Worm (Caenorhabditis elegans) whole organism, early embryonic: ENCODE data around the gene nas-17.

Experiments
- B0310.2 ChIP-seq: sonication (generic microtip); optimal IDR thresholded peaks from 2 replicates; lab custom pipeline; 2016; ENCODE audit warnings: mild to moderate bottlenecking, missing genetic modification characterization, missing compliant biosample characterization
- F13C5.2 ChIP-seq: sonication (generic microtip); optimal IDR thresholded peaks from 2 replicates; lab custom pipeline; 2017; ENCODE audit warnings: mild to moderate bottlenecking, missing genetic modification characterization, inconsistent platforms, missing compliant biosample characterization
- aly-1 ChIP-seq: sonication (generic microtip); optimal IDR thresholded peaks from 2 replicates; lab custom pipeline; 2016; ENCODE audit warnings: missing genetic modification characterization, missing compliant biosample characterization
- ama-1 ChIP-seq: fragments of 150-350 bp; optimal IDR thresholded peaks from 2 replicates; lab custom pipeline; 2014
- ceh-13 ChIP-seq: fragments of 200-800 bp; sonication (Bioruptor generic); optimal IDR thresholded peaks from 2 replicates; lab custom pipeline; 2018; ENCODE audit warnings: mild to moderate bottlenecking, missing genetic modification characterization, missing compliant biosample characterization
- ceh-36 ChIP-seq: sonication (generic microtip); optimal IDR thresholded peaks from 2 replicates; lab custom pipeline; 2016; ENCODE audit warnings: missing genetic modification characterization, inconsistent platforms, missing compliant biosample characterization
- ets-7 ChIP-seq: sonication (generic microtip); optimal IDR thresholded peaks from 2 replicates; lab custom pipeline; 2016; ENCODE audit warnings: missing genotype, missing genetic modification characterization, missing compliant biosample characterization
- flt-1 ChIP-seq: fragments of 200-800 bp; sonication (Bioruptor generic); IDR thresholded peaks from 2 replicates; pipeline ENCODE4 v1.3.6; 2022; ENCODE audit warnings: missing genetic modification characterization, missing compliant biosample characterization
- hmbx-1 ChIP-seq: sonication (generic microtip); optimal IDR thresholded peaks from 2 replicates; lab custom pipeline; 2016; ENCODE audit warnings: mild to moderate bottlenecking, missing genetic modification characterization, missing compliant biosample characterization
- hmg-4 ChIP-seq: fragments of 200-800 bp; sonication (Bioruptor generic); optimal IDR thresholded peaks from 2 replicates; lab custom pipeline; 2018; ENCODE audit warnings: mild to moderate bottlenecking, missing genetic modification characterization, missing compliant biosample characterization
- hnd-1 ChIP-seq: sonication (generic microtip); optimal IDR thresholded peaks from 2 replicates; lab custom pipeline; 2016; ENCODE audit warnings: missing genetic modification characterization, missing compliant biosample characterization
- pes-1 ChIP-seq: fragments of 200-800 bp; sonication (Bioruptor generic); IDR thresholded peaks from 2 replicates; pipeline ENCODE4 v1.3.6; 2022; ENCODE audit warnings: missing genetic modification reagents, missing genetic modification characterization, missing compliant biosample characterization
- scrt-1 ChIP-seq: fragments of 200-800 bp; sonication (Bioruptor generic); IDR thresholded peaks from 2 replicates; pipeline ENCODE4 v1.3.6; 2022; ENCODE audit warnings: missing genetic modification characterization, missing compliant biosample characterization
- sea-1 ChIP-seq: fragments of 200-800 bp; sonication (Bioruptor generic); conservative IDR thresholded peaks from 2 replicates; pipeline ENCODE4 v1.3.6; 2022; ENCODE audit warnings: missing genetic modification characterization, missing compliant biosample characterization
- tbx-11 ChIP-seq: fragments of 200-800 bp; sonication (Bioruptor generic); IDR thresholded peaks from 2 replicates; pipeline ENCODE4 v1.3.6; 2022; ENCODE audit warnings: missing genetic modification characterization, missing compliant biosample characterization
- tbx-37 ChIP-seq: fragments of 200-800 bp; sonication (Bioruptor generic); conservative IDR thresholded peaks from 2 replicates; pipeline ENCODE4 v1.3.6; 2022; ENCODE audit warnings: missing genetic modification reagents, missing genetic modification characterization, missing compliant biosample characterization
- tra-4 ChIP-seq: sonication (generic microtip); optimal IDR thresholded peaks from 2 replicates; lab custom pipeline; 2017; ENCODE audit warnings: missing genetic modification characterization, missing compliant biosample characterization

nas-17 gene

DNA sequence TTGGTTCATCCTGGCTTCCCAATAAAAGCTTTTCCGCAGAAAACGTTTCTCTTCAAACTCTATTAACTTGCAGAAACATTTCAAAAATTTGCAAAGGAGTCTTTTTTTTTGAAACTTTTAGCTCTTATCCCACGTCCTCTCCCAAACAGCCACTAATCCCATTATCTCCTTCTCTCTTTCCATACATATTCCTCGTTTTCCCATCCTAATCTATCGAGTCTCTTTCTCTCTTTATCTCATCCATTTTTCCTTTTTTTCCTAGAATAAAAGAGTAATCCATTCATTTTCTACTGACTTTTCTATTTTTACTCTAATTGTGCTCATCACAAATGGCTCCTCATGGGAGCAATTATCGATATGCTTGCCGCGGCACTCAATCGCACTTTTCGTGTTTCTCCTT lies 30.0 kb downstream of the nas-17 start:
- TF ChIP-seq hnd-1 (no peak), scrt-1 (GFP tag; lab: Robert Waterston, UW) (no peak), hmbx-1 (tag; lab: Kevin White, UChicago) (no peak), B0310.2 (tag; lab: Kevin White, UChicago) (no peak), ceh-36 (tag; lab: Kevin White, UChicago) (no peak), ama-1 (lab: Kevin White, UChicago) (no peak), tbx-37 (GFP tag; lab: Robert Waterston, UW) (no peak), ceh-13 (GFP tag; lab: Kevin White, UChicago) (no peak), F13C5.2 (tag; lab: Kevin White, UChicago) (no peak), ets-7 (tag; lab: Kevin White, UChicago) (no peak), tbx-11 (GFP tag; lab: Robert Waterston, UW) (no peak), hmg-4 (no peak), flt-1 (GFP tag; lab: Robert Waterston, UW) (no peak), aly-1 (tag; lab: Kevin White, UChicago) (no peak)

DNA sequence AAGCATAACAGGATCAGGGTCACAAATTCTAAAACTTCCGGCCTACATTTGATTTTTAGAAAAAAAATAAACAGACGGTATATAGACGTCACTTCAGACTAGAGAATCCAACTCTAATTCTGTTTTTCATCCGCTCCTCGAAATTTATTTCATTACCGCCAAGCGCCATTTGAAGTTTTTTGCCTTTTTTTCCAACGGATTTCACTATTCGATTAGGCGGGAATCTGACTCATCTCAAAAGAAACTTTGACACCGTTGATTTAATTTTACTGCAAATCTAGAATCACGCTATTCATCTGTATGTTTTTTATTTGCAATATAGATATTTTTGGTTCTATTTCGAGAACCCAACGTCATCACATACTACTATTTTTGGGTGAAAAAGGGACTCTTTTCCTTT lies 32.1 kb downstream of the nas-17 start:
- TF ChIP-seq tbx-11 (GFP tag; lab: Robert Waterston, UW) (no peak), F13C5.2 (tag; lab: Kevin White, UChicago) (no peak), ama-1 (lab: Kevin White, UChicago) (no peak), sea-1 (GFP tag; lab: Robert Waterston, UW) (no peak), tra-4 (tag; lab: Kevin White, UChicago) (no peak), tbx-37 (GFP tag; lab: Robert Waterston, UW) (no peak), hmbx-1 (tag; lab: Kevin White, UChicago) (no peak), scrt-1 (GFP tag; lab: Robert Waterston, UW) (no peak), aly-1 (tag; lab: Kevin White, UChicago) (no peak), ceh-36 (tag; lab: Kevin White, UChicago) (no peak)

DNA sequence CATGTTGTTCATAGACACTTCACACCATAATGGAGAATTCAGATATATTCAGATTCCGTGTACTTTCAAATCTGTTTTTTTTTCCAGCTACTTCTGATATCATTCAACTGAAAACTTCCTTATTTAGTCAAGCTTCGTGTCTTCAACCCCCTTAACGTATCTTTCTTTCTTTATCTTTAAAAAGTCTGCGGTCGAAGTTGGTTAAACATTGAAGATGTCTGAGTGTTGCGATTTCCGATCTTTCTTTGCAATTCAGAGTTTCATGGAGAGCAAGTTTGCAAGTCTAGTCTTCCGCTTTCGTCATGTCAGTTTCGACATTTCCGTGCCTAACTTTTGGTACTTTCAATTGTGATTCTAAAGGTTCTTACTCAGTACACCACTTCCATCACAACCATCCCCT lies 36.5 kb downstream of the nas-17 start:
- TF ChIP-seq F13C5.2 (tag; lab: Kevin White, UChicago), result no peak
- no peak for TF ChIP-seq tbx-37 (GFP tag; lab: Robert Waterston, UW)
- no peak for TF ChIP-seq sea-1 (GFP tag; lab: Robert Waterston, UW)
- no peak for TF ChIP-seq ets-7 (tag; lab: Kevin White, UChicago)
- no peak for TF ChIP-seq hmbx-1 (tag; lab: Kevin White, UChicago)
- no peak for TF ChIP-seq B0310.2 (tag; lab: Kevin White, UChicago)
- no peak for TF ChIP-seq tra-4 (tag; lab: Kevin White, UChicago)
- TF ChIP-seq ama-1 (lab: Kevin White, UChicago), result no peak
- no peak for TF ChIP-seq ceh-13 (GFP tag; lab: Kevin White, UChicago)
- TF ChIP-seq scrt-1 (GFP tag; lab: Robert Waterston, UW), result no peak
- no peak for TF ChIP-seq flt-1 (GFP tag; lab: Robert Waterston, UW)
- TF ChIP-seq ceh-36 (tag; lab: Kevin White, UChicago), result no peak

DNA sequence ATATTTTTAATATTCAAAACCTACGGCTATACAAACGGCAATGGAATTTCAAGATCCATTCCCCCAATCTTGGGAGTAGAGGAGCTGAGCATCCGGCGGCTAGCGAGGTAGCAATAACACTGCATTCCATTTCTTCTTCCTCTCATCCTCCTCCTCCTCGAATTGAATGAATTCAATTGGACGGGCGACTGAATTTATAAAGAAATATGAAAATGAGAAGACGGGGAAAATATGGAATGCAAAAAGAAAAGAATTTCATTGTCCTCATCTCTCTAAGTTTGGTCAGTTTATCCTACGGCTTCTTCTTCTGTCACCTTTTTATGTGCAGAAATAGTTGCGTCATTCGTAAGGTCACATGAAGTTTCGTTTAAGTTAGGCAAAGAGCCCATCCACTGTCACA lies 37.7 kb downstream of the nas-17 start:
- TF ChIP-seq hmg-4 (no peak), F13C5.2 (tag; lab: Kevin White, UChicago) (no peak), hmbx-1 (tag; lab: Kevin White, UChicago) (no peak), flt-1 (GFP tag; lab: Robert Waterston, UW) (no peak), ama-1 (lab: Kevin White, UChicago) (no peak), tbx-37 (GFP tag; lab: Robert Waterston, UW) (no peak), aly-1 (tag; lab: Kevin White, UChicago) (no peak), B0310.2 (tag; lab: Kevin White, UChicago) (no peak), ceh-36 (tag; lab: Kevin White, UChicago) (no peak), hnd-1 (no peak), scrt-1 (GFP tag; lab: Robert Waterston, UW) (no peak), tbx-11 (GFP tag; lab: Robert Waterston, UW) (no peak), ets-7 (tag; lab: Kevin White, UChicago) (no peak), ceh-13 (GFP tag; lab: Kevin White, UChicago) (no peak), sea-1 (GFP tag; lab: Robert Waterston, UW) (no peak), pes-1 (no peak), tra-4 (tag; lab: Kevin White, UChicago) (no peak)

DNA sequence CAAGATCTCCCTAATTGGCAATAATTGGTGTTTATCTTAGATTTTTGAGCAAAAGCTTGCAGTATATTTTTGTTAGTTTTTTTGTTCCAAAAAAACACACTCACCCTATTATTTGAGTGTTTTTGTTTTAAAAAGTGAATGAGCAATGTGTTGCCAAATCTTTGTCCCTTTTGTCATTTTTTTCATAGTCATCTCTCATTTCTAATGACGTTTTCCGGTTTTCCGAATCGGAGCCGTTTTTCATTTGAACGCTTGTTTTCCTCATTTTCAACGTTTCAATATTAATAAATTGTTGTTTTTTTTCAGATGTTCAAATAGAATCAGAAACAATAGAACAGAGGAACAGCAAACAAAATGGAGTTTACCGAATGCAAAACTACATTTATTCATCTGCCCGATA lies 39.7 kb downstream of the nas-17 start, which contains the start of gene dmsr-1:
TSS of gene dmsr-1 (plus strand) at position 301 of the 400 bp plus-strand sequence.
- TF ChIP-seq pes-1, result no peak
- no peak for TF ChIP-seq B0310.2 (tag; lab: Kevin White, UChicago)
- no peak for TF ChIP-seq ceh-36 (tag; lab: Kevin White, UChicago)
- no peak for TF ChIP-seq flt-1 (GFP tag; lab: Robert Waterston, UW)
- no peak for TF ChIP-seq tbx-37 (GFP tag; lab: Robert Waterston, UW)
- no peak for TF ChIP-seq aly-1 (tag; lab: Kevin White, UChicago)
- TF ChIP-seq hnd-1, result no peak
- no peak for TF ChIP-seq ama-1 (lab: Kevin White, UChicago)
- no peak for TF ChIP-seq scrt-1 (GFP tag; lab: Robert Waterston, UW)
- no peak for TF ChIP-seq F13C5.2 (tag; lab: Kevin White, UChicago)
- TF ChIP-seq hmbx-1 (tag; lab: Kevin White, UChicago), result no peak
- TF ChIP-seq tbx-11 (GFP tag; lab: Robert Waterston, UW), result no peak
- no peak for TF ChIP-seq ets-7 (tag; lab: Kevin White, UChicago)
- no peak for TF ChIP-seq ceh-13 (GFP tag; lab: Kevin White, UChicago)
- no peak for TF ChIP-seq hmg-4
- no peak for TF ChIP-seq tra-4 (tag; lab: Kevin White, UChicago)
- no peak for TF ChIP-seq sea-1 (GFP tag; lab: Robert Waterston, UW)

DNA sequence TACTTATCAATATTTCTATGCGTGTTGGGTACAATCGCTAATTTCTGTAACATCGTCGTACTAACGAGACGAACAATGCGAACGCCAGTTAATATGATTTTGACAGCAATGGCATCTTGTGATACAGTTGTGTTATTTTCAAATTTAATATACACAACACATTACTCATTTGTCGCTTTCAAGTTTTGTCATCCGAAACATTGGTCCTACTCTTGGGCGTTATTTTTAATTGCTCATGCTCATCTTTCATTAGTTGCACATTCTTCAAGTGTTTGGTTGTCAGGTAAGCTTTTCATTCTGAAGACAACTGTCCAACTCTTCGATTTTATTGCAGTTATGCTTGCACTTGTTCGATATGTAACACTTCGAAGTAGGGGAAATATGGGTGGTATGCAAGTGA lies 40.5 kb downstream of the nas-17 start:
- no peak for TF ChIP-seq aly-1 (tag; lab: Kevin White, UChicago)
- TF ChIP-seq flt-1 (GFP tag; lab: Robert Waterston, UW), result no peak
- TF ChIP-seq ets-7 (tag; lab: Kevin White, UChicago), result no peak
- TF ChIP-seq hmg-4, result no peak
- no peak for TF ChIP-seq ceh-36 (tag; lab: Kevin White, UChicago)

DNA sequence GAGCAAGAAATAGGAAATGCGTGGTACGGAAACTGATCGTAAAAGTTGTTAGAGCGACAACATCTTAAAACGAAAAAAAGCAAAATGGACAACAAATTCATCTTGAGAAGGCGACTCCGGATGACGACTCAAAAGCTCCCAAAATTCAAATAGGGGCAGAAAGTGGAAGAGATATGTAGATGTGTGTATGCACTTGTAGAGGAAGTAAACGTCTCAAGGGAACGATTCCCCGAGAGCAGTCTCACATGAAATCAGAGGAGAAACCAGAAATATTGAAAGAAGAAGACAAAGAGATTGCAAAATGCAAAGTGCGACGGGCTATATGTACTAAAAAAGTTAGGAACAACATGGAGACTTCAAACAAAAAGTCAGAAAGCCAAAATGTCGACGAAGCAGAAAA lies 44.8 kb downstream of the nas-17 start, which contains the start of gene F57B7.2:
TSS of gene F57B7.2 (minus strand) at position 101 of the 400 bp plus-strand sequence.
- no peak for TF ChIP-seq tbx-37 (GFP tag; lab: Robert Waterston, UW)
- TF ChIP-seq F13C5.2 (tag; lab: Kevin White, UChicago), result no peak
- TF ChIP-seq pes-1, result no peak
- no peak for TF ChIP-seq scrt-1 (GFP tag; lab: Robert Waterston, UW)
- no peak for TF ChIP-seq ceh-13 (GFP tag; lab: Kevin White, UChicago)
- no peak for TF ChIP-seq ama-1 (lab: Kevin White, UChicago)
- TF ChIP-seq hnd-1, result no peak
- no peak for TF ChIP-seq aly-1 (tag; lab: Kevin White, UChicago)
- TF ChIP-seq flt-1 (GFP tag; lab: Robert Waterston, UW), result no peak
- TF ChIP-seq tbx-11 (GFP tag; lab: Robert Waterston, UW), result no peak
- TF ChIP-seq hmg-4, result no peak
- no peak for TF ChIP-seq ets-7 (tag; lab: Kevin White, UChicago)
- no peak for TF ChIP-seq B0310.2 (tag; lab: Kevin White, UChicago)
- no peak for TF ChIP-seq tra-4 (tag; lab: Kevin White, UChicago)
